Fruit fly (Drosophila melanogaster) whole organism: Measurements from ENCODE around the gene MAGE.

Experiments
- CG8478 ChIP-seq: fragments of >200 bp; optimal IDR thresholded peaks from 2 replicates; lab custom pipeline; 2018; ENCODE audit warnings: inconsistent platforms
- Dll ChIP-seq: fragments of >200 bp; optimal IDR thresholded peaks from 2 replicates; lab custom pipeline; 2017
- EcR ChIP-seq, 2 experiments: fragments of >200 bp; optimal IDR thresholded peaks; 2 replicates each; lab custom pipeline; 2017; ENCODE audit warnings: missing biosample characterization in 2 of 2, missing genetic modification characterization in 2 of 2, missing genetic modification reagents in 2 of 2
- pan ChIP-seq: fragments of >200 bp; optimal IDR thresholded peaks from 2 replicates; lab custom pipeline; 2017
- psq ChIP-seq: fragments of >200 bp; optimal IDR thresholded peaks from 2 replicates; lab custom pipeline; 2017
- usp ChIP-seq: fragments of >200 bp; optimal IDR thresholded peaks from 2 replicates; lab custom pipeline; 2017; ENCODE audit warnings: missing biosample characterization, missing genetic modification characterization, mixed read lengths

dm6 chr3R:7144245-7144904, 10.6 kb downstream of the MAGE start, which contains the start of the genes CG14610 and CG2656:
- TF ChIP-seq usp (GFP tag; lab: Kevin White, UChicago) (no peak), Dll (no peak), pan (lab: Kevin White, UChicago) (no peak), CG8478 (lab: Kevin White, UChicago) (no peak), psq (no peak), EcR (GFP tag; optimal IDR thresholded peaks at IDR 0.05; lab: Kevin White, UChicago) (no peak)
